Worm (Caenorhabditis elegans) whole organism, L1 larva: ENCODE data around the gene C35D6.13.

Experiments
- ama-1 ChIP-seq: fragments of 150-350 bp; optimal IDR thresholded peaks from 2 replicates; lab custom pipeline; 2014
- mdl-1 ChIP-seq, 2 experiments: fragments of 150-350 bp; optimal IDR thresholded peaks; 2 replicates each; lab custom pipeline; 2014 to 2017; ENCODE audit warnings: missing biosample characterization in 2 of 2, missing genetic modification characterization in 2 of 2, inconsistent platforms in 1 of 2
- nhr-90 ChIP-seq: sonication (generic microtip); optimal IDR thresholded peaks from 2 replicates; lab custom pipeline; 2016; ENCODE audit warnings: mild to moderate bottlenecking, missing genetic modification characterization, missing compliant biosample characterization; ENCODE audit not compliant: poor library complexity
- rnt-1 ChIP-seq: sonication (generic microtip); optimal IDR thresholded peaks from 2 replicates; lab custom pipeline; 2016; ENCODE audit warnings: mild to moderate bottlenecking, missing genetic modification characterization, moderate library complexity, missing compliant biosample characterization
- unc-130 ChIP-seq: fragments of 150-350 bp; optimal IDR thresholded peaks from 2 replicates; lab custom pipeline; 2017; ENCODE audit warnings: missing biosample characterization, missing genetic modification characterization, inconsistent platforms
- unc-62 ChIP-seq: fragments of 150-350 bp; optimal IDR thresholded peaks from 2 replicates; lab custom pipeline; 2014; ENCODE audit warnings: missing biosample characterization, missing genetic modification reagents, missing genetic modification characterization

ce11 chrIV:16381933-16382591, 45.2 kb downstream of the C35D6.13 start, which contains the start of gene Y7A9D.1:
- TF ChIP-seq rnt-1 (tag; lab: Kevin White, UChicago) = no peak
- no peak for TF ChIP-seq ama-1 (lab: Kevin White, UChicago)
- no peak for TF ChIP-seq unc-62
- peak; percentile 57 for TF ChIP-seq unc-130 (tag; lab: Kevin White, UChicago)
- TF ChIP-seq nhr-90 (tag; lab: Kevin White, UChicago) = peak; percentile 76
- peak in 1 of 2 experiments; percentile 59 for TF ChIP-seq mdl-1 (tag; optimal IDR thresholded peaks at IDR 0.05; lab: Kevin White, UChicago)
